Fruit fly (Drosophila melanogaster) Kc167 (cell line): ENCODE measurements around the gene CG11980.

Source experiments
- Myc ChIP-seq: fragments of >200 bp; optimal IDR thresholded peaks from 2 replicates; lab custom pipeline; 2017; ENCODE audit warnings: missing external identifiers
- Sin3A ChIP-seq: fragments of >200 bp; optimal IDR thresholded peaks from 2 replicates; lab custom pipeline; 2018; ENCODE audit warnings: missing external identifiers
- psq ChIP-seq: fragments of >200 bp; optimal IDR thresholded peaks from 2 replicates; lab custom pipeline; 2017; ENCODE audit warnings: missing external identifiers
- ttk ChIP-seq: sonication (Bioruptor generic); optimal IDR thresholded peaks from 2 replicates; lab custom pipeline; 2017; ENCODE audit warnings: missing external identifiers

DNA sequence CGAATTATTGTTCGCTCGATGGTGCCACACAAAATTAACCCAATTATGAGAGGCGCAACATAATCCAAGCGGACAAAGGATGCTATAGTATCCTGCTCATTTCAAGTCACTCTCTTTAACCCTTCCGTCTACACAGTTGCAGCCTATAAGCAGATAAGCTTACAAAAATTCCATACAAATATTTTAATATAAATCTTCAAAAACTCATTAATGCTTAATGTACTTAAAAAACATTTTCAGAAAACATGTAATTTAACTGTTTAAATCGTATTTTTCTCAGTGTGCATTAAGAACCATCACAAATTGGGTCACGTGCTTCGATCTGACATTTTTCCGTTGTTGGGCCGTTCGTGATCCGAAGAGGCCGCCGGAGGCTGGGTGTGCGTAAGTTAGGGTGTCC, 35.0 kb upstream of the CG11980 start:
- no peak for TF ChIP-seq Sin3A
- no peak for TF ChIP-seq psq (lab: Kevin White, UChicago)
- TF ChIP-seq ttk (lab: Kevin White, UChicago), result no peak
- TF ChIP-seq Myc (lab: Kevin White, UChicago), result no peak
